Worm (Caenorhabditis elegans) whole organism, L2 larva: Measurements from ENCODE around the gene fbxc-14.

Experiments used
- ZK546.5 ChIP-seq: sonication (generic microtip); optimal IDR thresholded peaks from 2 replicates; lab custom pipeline; 2017; ENCODE audit warnings: missing biosample characterization, missing genetic modification characterization
- aly-2 ChIP-seq: fragments of 150-350 bp; optimal IDR thresholded peaks from 2 replicates; lab custom pipeline; 2014; ENCODE audit warnings: missing biosample characterization, missing genetic modification characterization
- ama-1 ChIP-seq: fragments of 150-350 bp; optimal IDR thresholded peaks from 2 replicates; lab custom pipeline; 2018; ENCODE audit warnings: inconsistent platforms
- blmp-1 ChIP-seq: sonication (generic microtip); optimal IDR thresholded peaks from 2 replicates; lab custom pipeline; 2017; ENCODE audit warnings: missing genetic modification characterization, mild to moderate bottlenecking, missing compliant biosample characterization, antibody characterized with exemption, moderate library complexity; ENCODE audit not compliant: insufficient read depth
- elt-3 ChIP-seq: sonication (generic microtip); optimal IDR thresholded peaks from 2 replicates; lab custom pipeline; 2017; ENCODE audit warnings: missing biosample characterization, missing genetic modification characterization
- fos-1 ChIP-seq: fragments of 150-350 bp; optimal IDR thresholded peaks from 2 replicates; lab custom pipeline; 2014; ENCODE audit warnings: missing biosample characterization, missing genetic modification characterization
- lin-11 ChIP-seq: fragments of 150-350 bp; sonication (generic microtip); optimal IDR thresholded peaks from 2 replicates; lab custom pipeline; 2014; ENCODE audit warnings: missing biosample characterization, missing genetic modification characterization, inconsistent platforms, mixed read lengths
- lin-39 ChIP-seq: fragments of 150-350 bp; optimal IDR thresholded peaks from 2 replicates; lab custom pipeline; 2014; ENCODE audit warnings: missing biosample characterization, missing genetic modification reagents, missing genetic modification characterization
- nhr-12 ChIP-seq: fragments of 150-350 bp; optimal IDR thresholded peaks from 2 replicates; lab custom pipeline; 2014; ENCODE audit warnings: missing biosample characterization, missing genetic modification characterization
- snpc-4 ChIP-seq: fragments of 150-350 bp; optimal IDR thresholded peaks from 2 replicates; lab custom pipeline; 2014; ENCODE audit warnings: missing biosample characterization, missing genetic modification characterization
- unc-39 ChIP-seq: fragments of 150-350 bp; optimal IDR thresholded peaks from 2 replicates; lab custom pipeline; 2014; ENCODE audit warnings: missing biosample characterization, missing genetic modification characterization
- unc-62 ChIP-seq: fragments of 150-350 bp; optimal IDR thresholded peaks from 2 replicates; lab custom pipeline; 2014; ENCODE audit warnings: missing biosample characterization, missing genetic modification reagents, missing genetic modification characterization
- ztf-1 ChIP-seq: fragments of 200-800 bp; sonication (Bioruptor generic); conservative IDR thresholded peaks from 2 replicates; pipeline ENCODE4 v1.3.6; 2022; ENCODE audit warnings: missing genetic modification characterization, missing compliant biosample characterization

DNA sequence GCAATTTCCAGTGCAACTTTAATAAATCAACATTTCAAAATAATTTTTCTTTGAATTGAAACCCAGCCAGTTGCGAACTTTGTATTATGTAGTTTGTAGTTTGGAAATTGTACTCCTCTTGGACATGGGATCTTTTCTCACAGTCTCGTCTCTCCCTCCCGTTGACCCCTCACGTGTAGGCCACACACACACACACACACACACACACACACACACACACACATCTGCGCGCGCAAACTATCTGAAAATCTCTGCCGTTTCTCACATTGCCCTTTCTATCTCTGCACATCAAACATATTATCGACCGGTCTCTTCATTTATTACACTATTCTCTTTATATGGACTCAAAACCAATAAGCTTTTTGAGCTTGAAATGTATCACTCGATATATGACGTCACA is 33.3 kb upstream of the fbxc-14 start, which contains the start of gene fbxc-36:
- TF ChIP-seq nhr-12 (tag; lab: Kevin White, UChicago) (no peak), snpc-4 (tag; lab: Kevin White, UChicago) (no peak), ztf-1 (GFP tag; lab: Robert Waterston, UW) (no peak), lin-11 (tag; lab: Kevin White, UChicago) (no peak), fos-1 (tag; lab: Kevin White, UChicago) (no peak), ZK546.5 (tag; lab: Kevin White, UChicago) (no peak), lin-39 (tag; lab: Kevin White, UChicago) (no peak), blmp-1 (no peak), ama-1 (lab: Kevin White, UChicago) (no peak), unc-62 (no peak), aly-2 (tag; lab: Kevin White, UChicago) (no peak), unc-39 (no peak), elt-3 (tag; lab: Kevin White, UChicago) (no peak)
